Worm (Caenorhabditis elegans) whole organism, L2 larva: ENCODE results near the gene tric-1B.1.

Experiments used
- F13H6.1 ChIP-seq: sonication (generic microtip); optimal IDR thresholded peaks from 2 replicates; lab custom pipeline; 2016; ENCODE audit warnings: missing genetic modification characterization, missing compliant biosample characterization
- ZK546.5 ChIP-seq: sonication (generic microtip); optimal IDR thresholded peaks from 2 replicates; lab custom pipeline; 2017; ENCODE audit warnings: missing biosample characterization, missing genetic modification characterization
- alr-1 ChIP-seq: fragments of 150-350 bp; optimal IDR thresholded peaks from 2 replicates; lab custom pipeline; 2014; ENCODE audit warnings: missing biosample characterization, missing genetic modification characterization
- aly-2 ChIP-seq: fragments of 150-350 bp; optimal IDR thresholded peaks from 2 replicates; lab custom pipeline; 2014; ENCODE audit warnings: missing biosample characterization, missing genetic modification characterization
- ama-1 ChIP-seq: fragments of 150-350 bp; optimal IDR thresholded peaks from 2 replicates; lab custom pipeline; 2018; ENCODE audit warnings: inconsistent platforms
- blmp-1 ChIP-seq: sonication (generic microtip); optimal IDR thresholded peaks from 2 replicates; lab custom pipeline; 2017; ENCODE audit warnings: missing genetic modification characterization, mild to moderate bottlenecking, missing compliant biosample characterization, antibody characterized with exemption, moderate library complexity; ENCODE audit not compliant: insufficient read depth
- ceh-16 ChIP-seq: fragments of 150-350 bp; optimal IDR thresholded peaks from 2 replicates; lab custom pipeline; 2014; ENCODE audit warnings: missing biosample characterization, missing genetic modification characterization
- ceh-82 ChIP-seq: fragments of 150-350 bp; optimal IDR thresholded peaks from 2 replicates; lab custom pipeline; 2014; ENCODE audit warnings: missing biosample characterization, missing genetic modification characterization
- crh-2 ChIP-seq: sonication (generic microtip); optimal IDR thresholded peaks from 2 replicates; lab custom pipeline; 2017; ENCODE audit warnings: missing biosample characterization, missing genetic modification characterization
- dmd-4 ChIP-seq: sonication (generic microtip); optimal IDR thresholded peaks from 2 replicates; lab custom pipeline; 2017; ENCODE audit warnings: missing biosample characterization, missing genetic modification characterization
- egl-27 ChIP-seq: sonication (generic microtip); optimal IDR thresholded peaks from 3 replicates; lab custom pipeline; 2017; ENCODE audit warnings: missing biosample characterization, missing genetic modification reagents, missing genetic modification characterization
- elt-1 ChIP-seq: fragments of 150-350 bp; optimal IDR thresholded peaks from 2 replicates; lab custom pipeline; 2014; ENCODE audit warnings: missing biosample characterization, missing genetic modification characterization
- elt-3 ChIP-seq: sonication (generic microtip); optimal IDR thresholded peaks from 2 replicates; lab custom pipeline; 2017; ENCODE audit warnings: missing biosample characterization, missing genetic modification characterization
- fos-1 ChIP-seq: fragments of 150-350 bp; optimal IDR thresholded peaks from 2 replicates; lab custom pipeline; 2014; ENCODE audit warnings: missing biosample characterization, missing genetic modification characterization
- lin-13 ChIP-seq: fragments of 150-350 bp; optimal IDR thresholded peaks from 2 replicates; lab custom pipeline; 2014; ENCODE audit warnings: missing biosample characterization, missing genetic modification reagents, missing genetic modification characterization
- lin-39 ChIP-seq: fragments of 150-350 bp; optimal IDR thresholded peaks from 2 replicates; lab custom pipeline; 2014; ENCODE audit warnings: missing biosample characterization, missing genetic modification reagents, missing genetic modification characterization
- lsy-2 ChIP-seq, 2 experiments: fragments of 150-350 bp in 1 of 2; sonication (generic microtip) in 1 of 2; optimal IDR thresholded peaks; 2 replicates each; lab custom pipeline; 2014 to 2017; ENCODE audit warnings: missing biosample characterization in 2 of 2, missing genetic modification characterization in 2 of 2
- mdl-1 ChIP-seq, 2 experiments: fragments of 150-350 bp in 1 of 2; sonication (generic microtip) in 1 of 2; optimal IDR thresholded peaks; 2 replicates each; lab custom pipeline; 2017; ENCODE audit warnings: missing biosample characterization in 2 of 2, missing genetic modification characterization in 2 of 2
- nhr-129 ChIP-seq: fragments of 150-350 bp; optimal IDR thresholded peaks from 2 replicates; lab custom pipeline; 2014; ENCODE audit warnings: missing biosample characterization, missing genetic modification characterization
- nhr-21 ChIP-seq: fragments of 150-350 bp; optimal IDR thresholded peaks from 2 replicates; lab custom pipeline; 2014; ENCODE audit warnings: missing biosample characterization, missing genetic modification characterization
- nhr-23 ChIP-seq: fragments of 150-350 bp; optimal IDR thresholded peaks from 2 replicates; lab custom pipeline; 2014; ENCODE audit warnings: missing biosample characterization, missing genetic modification reagents, missing genetic modification characterization
- nhr-25 ChIP-seq: fragments of 150-350 bp; sonication (generic microtip); optimal IDR thresholded peaks from 3 replicates; lab custom pipeline; 2014; ENCODE audit warnings: missing biosample characterization, missing genetic modification characterization
- nhr-6 ChIP-seq: fragments of 150-350 bp; optimal IDR thresholded peaks from 2 replicates; lab custom pipeline; 2014; ENCODE audit warnings: missing biosample characterization, missing genetic modification characterization
- sem-4 ChIP-seq: fragments of 150-350 bp; optimal IDR thresholded peaks from 2 replicates; lab custom pipeline; 2014; ENCODE audit warnings: missing biosample characterization, missing genetic modification reagents, missing genetic modification characterization
- sma-3 ChIP-seq: sonication (generic microtip); optimal IDR thresholded peaks from 2 replicates; lab custom pipeline; 2016; ENCODE audit warnings: missing genetic modification reagents, missing genetic modification characterization, missing compliant biosample characterization
- sma-9 ChIP-seq, 2 experiments: fragments of 150-350 bp in 1 of 2; sonication (generic microtip) in 1 of 2; optimal IDR thresholded peaks; 2 replicates each; lab custom pipeline; 2014 to 2016; ENCODE audit warnings: missing genetic modification characterization in 2 of 2, mild to moderate bottlenecking in 1 of 2, missing biosample characterization in 1 of 2, missing compliant biosample characterization in 1 of 2, missing genetic modification reagents in 1 of 2, moderate library complexity in 1 of 2
- snpc-4 ChIP-seq: fragments of 150-350 bp; optimal IDR thresholded peaks from 2 replicates; lab custom pipeline; 2014; ENCODE audit warnings: missing biosample characterization, missing genetic modification characterization
- unc-39 ChIP-seq: fragments of 150-350 bp; optimal IDR thresholded peaks from 2 replicates; lab custom pipeline; 2014; ENCODE audit warnings: missing biosample characterization, missing genetic modification characterization
- unc-55 ChIP-seq: fragments of 150-350 bp; sonication (generic microtip); optimal IDR thresholded peaks from 3 replicates; lab custom pipeline; 2014; ENCODE audit warnings: missing biosample characterization, missing genetic modification reagents, missing genetic modification characterization
- zag-1 ChIP-seq: fragments of 150-350 bp; optimal IDR thresholded peaks from 2 replicates; lab custom pipeline; 2014; ENCODE audit warnings: missing biosample characterization, missing genetic modification characterization
- ztf-1 ChIP-seq: fragments of 200-800 bp; sonication (Bioruptor generic); conservative IDR thresholded peaks from 2 replicates; pipeline ENCODE4 v1.3.6; 2022; ENCODE audit warnings: missing genetic modification characterization, missing compliant biosample characterization
- ztf-4 ChIP-seq: fragments of 150-350 bp; optimal IDR thresholded peaks from 2 replicates; lab custom pipeline; 2014; ENCODE audit warnings: missing biosample characterization, missing genetic modification characterization

tric-1B.1 gene

DNA sequence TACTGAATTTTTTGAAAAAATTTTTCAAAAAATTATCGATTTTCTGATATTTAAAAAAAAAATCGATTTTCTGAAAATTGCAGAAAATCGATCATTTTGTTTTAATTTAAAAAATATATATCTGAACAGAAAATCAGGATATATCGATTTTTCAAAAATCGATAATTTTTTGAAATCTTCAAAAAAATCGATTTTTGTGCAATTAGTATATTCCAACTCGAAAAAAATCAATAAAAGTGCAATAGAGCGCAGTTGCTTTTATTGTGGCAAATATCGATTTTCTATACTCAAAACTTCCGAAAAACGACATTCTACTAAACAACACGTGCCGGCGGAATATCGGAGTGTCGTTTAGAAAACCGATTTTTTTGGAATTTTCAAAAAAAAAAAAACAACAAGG lies 34.6 kb upstream of the tric-1B.1 start:
- no peak for TF ChIP-seq nhr-21 (tag; lab: Kevin White, UChicago)

DNA sequence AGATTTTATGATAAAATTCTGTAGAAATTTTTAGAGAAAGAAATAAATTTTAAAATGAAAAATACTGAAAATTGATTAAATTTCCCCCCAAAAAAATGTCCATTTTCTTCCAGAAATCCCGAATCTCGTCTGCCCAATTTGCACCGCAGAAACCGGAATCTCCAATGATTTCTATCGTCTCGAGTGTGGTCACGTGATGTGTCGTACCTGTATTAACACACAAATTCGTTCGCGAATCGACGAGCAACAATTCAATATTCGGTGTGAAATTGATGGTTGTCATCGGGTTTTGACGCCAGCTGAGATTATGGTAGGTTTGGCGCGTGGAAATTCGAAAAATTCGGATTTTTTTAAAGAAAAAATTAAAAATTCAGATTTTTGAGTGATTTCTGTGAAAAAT lies 30.5 kb upstream of the tric-1B.1 start:
- TF ChIP-seq sma-9 (GFP tag; optimal IDR thresholded peaks at IDR 0.05; lab: Kevin White, UChicago), result no peak
- no peak for TF ChIP-seq sma-9 (tag; optimal IDR thresholded peaks at IDR 0.05; lab: Kevin White, UChicago)
- TF ChIP-seq F13H6.1 (tag; lab: Kevin White, UChicago), result no peak
- no peak for TF ChIP-seq sma-3 (GFP tag; lab: Kevin White, UChicago)
- no peak for TF ChIP-seq alr-1
- no peak for TF ChIP-seq ZK546.5 (tag; lab: Kevin White, UChicago)
- TF ChIP-seq elt-1, result no peak
- TF ChIP-seq ztf-1 (GFP tag; lab: Robert Waterston, UW), result no peak
- no peak for TF ChIP-seq dmd-4
- TF ChIP-seq, all 48 proteins: peak for 0

DNA sequence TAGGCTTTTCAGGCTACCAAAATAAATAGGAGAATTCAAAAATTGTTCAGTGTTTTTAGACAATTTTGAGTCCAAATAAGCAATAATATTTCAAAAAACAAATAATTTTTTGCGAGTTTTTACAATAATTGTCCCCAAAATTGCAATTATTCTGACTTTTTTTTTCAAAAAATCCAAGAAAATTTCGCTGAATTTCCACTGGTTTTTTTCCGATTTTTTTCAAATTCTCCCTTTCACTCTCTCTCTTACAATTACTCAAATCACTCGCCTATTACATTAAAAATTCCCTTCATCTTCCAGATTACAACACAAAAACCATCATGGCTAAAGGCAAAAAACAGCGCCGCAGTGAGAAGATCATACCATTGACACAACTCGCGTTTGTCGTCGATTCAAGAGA lies 23.0 kb upstream of the tric-1B.1 start, which contains the start of gene Y57A10A.31:
Y57A10A.31 (plus strand) TSS at position 301 of the 400 bp plus-strand sequence.
- no peak for TF ChIP-seq zag-1 (tag; lab: Kevin White, UChicago)
- TF ChIP-seq sma-9 (GFP tag; optimal IDR thresholded peaks at IDR 0.05; lab: Kevin White, UChicago), result no peak
- no peak for TF ChIP-seq sma-9 (tag; optimal IDR thresholded peaks at IDR 0.05; lab: Kevin White, UChicago)
- no peak for TF ChIP-seq mdl-1 (tag; optimal IDR thresholded peaks at IDR 0.05; lab: Kevin White, UChicago)
- TF ChIP-seq snpc-4, result no peak
- no peak for TF ChIP-seq nhr-6 (tag; lab: Kevin White, UChicago)
- no peak for TF ChIP-seq ceh-16 (tag; lab: Kevin White, UChicago)
- TF ChIP-seq unc-55, result no peak
- no peak for TF ChIP-seq elt-3 (tag; lab: Kevin White, UChicago)
- no peak for TF ChIP-seq F13H6.1 (tag; lab: Kevin White, UChicago)
- TF ChIP-seq ceh-82, result no peak
- TF ChIP-seq egl-27 (tag; lab: Kevin White, UChicago), result no peak
- TF ChIP-seq elt-1, result no peak
- no peak for TF ChIP-seq ZK546.5 (tag; lab: Kevin White, UChicago)
- no peak for TF ChIP-seq nhr-23 (tag; lab: Kevin White, UChicago)
- no peak for TF ChIP-seq sma-3 (GFP tag; lab: Kevin White, UChicago)
- no peak for TF ChIP-seq ztf-4 (tag; lab: Kevin White, UChicago)
- no peak for TF ChIP-seq unc-39 (tag; lab: Kevin White, UChicago)
- no peak for TF ChIP-seq nhr-25 (tag; lab: Kevin White, UChicago)
- TF ChIP-seq aly-2 (tag; lab: Kevin White, UChicago), result no peak
- no peak for TF ChIP-seq nhr-21 (tag; lab: Kevin White, UChicago)

DNA sequence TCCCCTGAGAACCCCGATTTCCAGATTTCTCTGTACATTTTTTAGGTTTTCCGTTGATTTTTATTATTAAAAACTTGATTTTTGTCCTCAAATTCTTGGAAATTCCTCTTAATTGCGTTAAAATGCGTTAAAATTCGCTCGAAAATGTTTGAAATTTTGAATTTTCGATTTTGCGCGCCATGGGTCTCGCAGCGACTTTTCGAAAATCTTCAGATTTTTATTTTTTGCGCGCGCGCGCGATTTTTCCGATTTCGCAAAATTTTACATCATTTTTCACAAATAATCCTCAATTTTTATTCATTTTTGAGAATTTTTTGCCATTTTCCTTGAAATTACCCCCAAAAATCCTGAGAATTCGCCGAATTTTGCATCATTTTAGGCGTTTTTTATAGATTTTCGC lies 18.0 kb upstream of the tric-1B.1 start:
- TF ChIP-seq lin-39 (tag; lab: Kevin White, UChicago), result no peak
- no peak for TF ChIP-seq egl-27 (tag; lab: Kevin White, UChicago)
- no peak for TF ChIP-seq nhr-129 (tag; lab: Kevin White, UChicago)
- no peak for TF ChIP-seq sem-4 (tag; lab: Kevin White, UChicago)
- no peak for TF ChIP-seq lin-13
- TF ChIP-seq fos-1 (tag; lab: Kevin White, UChicago), result no peak
- TF ChIP-seq ztf-1 (GFP tag; lab: Robert Waterston, UW), result no peak
- no peak for TF ChIP-seq sma-9 (GFP tag; optimal IDR thresholded peaks at IDR 0.05; lab: Kevin White, UChicago)
- TF ChIP-seq sma-9 (tag; optimal IDR thresholded peaks at IDR 0.05; lab: Kevin White, UChicago), result no peak
- TF ChIP-seq crh-2 (tag; lab: Kevin White, UChicago), result no peak
- no peak for TF ChIP-seq nhr-6 (tag; lab: Kevin White, UChicago)
- no peak for TF ChIP-seq ama-1
- no peak for TF ChIP-seq ztf-4 (tag; lab: Kevin White, UChicago)
- TF ChIP-seq unc-55, result no peak
- no peak for TF ChIP-seq nhr-25 (tag; lab: Kevin White, UChicago)
- no peak for TF ChIP-seq blmp-1 (tag; lab: Kevin White, UChicago)
- TF ChIP-seq ceh-16 (tag; lab: Kevin White, UChicago), result no peak
- no peak for TF ChIP-seq lsy-2 (tag; optimal IDR thresholded peaks at IDR 0.05; lab: Kevin White, UChicago)
- TF ChIP-seq, all 48 proteins: peak for 0

DNA sequence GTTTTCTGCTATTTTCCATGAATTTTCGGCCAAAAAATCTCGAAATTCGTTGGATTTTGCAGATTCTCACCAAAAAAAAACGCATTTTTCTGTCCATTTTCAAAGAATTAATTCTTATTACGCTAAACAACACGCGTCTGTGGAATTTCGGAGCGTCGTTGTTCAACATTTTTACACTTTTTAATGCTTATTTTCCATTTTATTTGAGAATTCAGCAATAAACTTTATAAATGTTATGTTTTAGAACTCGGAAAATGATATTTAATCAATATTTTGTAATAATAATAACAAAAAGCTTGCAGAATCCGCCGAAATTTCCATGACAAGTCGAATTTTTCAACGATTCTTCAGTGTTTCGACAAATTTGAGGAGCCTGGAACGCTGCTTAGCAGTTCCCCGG lies 14.3 kb upstream of the tric-1B.1 start, which contains the start of gene ife-5:
ife-5 (plus strand) TSS at position 301 of the 400 bp plus-strand sequence.
- no peak for TF ChIP-seq lin-13
